Fruit fly (Drosophila melanogaster): ENCODE results near the gene Rpp30.
A peak's percentile ranks its signal among the peaks of the same experiment; 100 is the strongest.

The Rpp30 gene

DNA sequence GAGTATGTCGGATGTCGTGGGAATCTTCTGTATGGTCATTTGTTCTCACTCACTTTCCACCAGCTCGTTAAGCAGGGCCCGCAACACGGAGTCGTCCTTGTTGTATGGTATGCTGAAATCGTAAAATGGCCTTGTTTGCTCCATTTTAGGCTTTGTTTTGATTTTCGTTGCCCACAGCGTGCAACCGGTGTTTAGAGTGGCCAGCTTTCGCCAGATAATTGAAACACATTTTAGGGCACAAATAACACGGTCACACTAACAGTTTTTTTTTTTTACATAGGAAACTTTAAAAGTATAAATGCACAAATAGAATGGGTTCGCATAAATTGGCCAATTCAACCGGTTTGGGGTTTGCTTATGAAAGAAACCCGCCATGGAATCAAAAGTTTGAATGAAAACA is at the start of gene Rpp30:
Gene Rpp30, minus strand, starts transcription at position 200 of the 400 bp plus-strand sequence.
- TF ChIP-seq Sox14 (GFP tag; optimal IDR thresholded peaks at IDR 0.05) (peak; percentile 57), Hr39 (GFP tag; optimal IDR thresholded peaks at IDR 0.05) (no peak), CG7368 (GFP tag; optimal IDR thresholded peaks at IDR 0.05) (no peak), Hr38 (GFP tag; optimal IDR thresholded peaks at IDR 0.05) (no peak), esn (GFP tag; optimal IDR thresholded peaks at IDR 0.05) (peak; percentile 8), salr (GFP tag; optimal IDR thresholded peaks at IDR 0.05) (no peak)

- peak; percentile 91 for TF ChIP-seq vri (GFP tag; optimal IDR thresholded peaks at IDR 0.05)
- TF ChIP-seq CG34406 (GFP tag; optimal IDR thresholded peaks at IDR 0.05), result no peak
- TF ChIP-seq svp (GFP tag), result peak; percentile 92
- no peak for TF ChIP-seq salr (GFP tag; optimal IDR thresholded peaks at IDR 0.05)
- peak; percentile 60 for TF ChIP-seq Sox14 (GFP tag; optimal IDR thresholded peaks at IDR 0.05)
- peak; percentile 80 for TF ChIP-seq Eip93F (GFP tag; optimal IDR thresholded peaks at IDR 0.05)
Observed at dm6 chr2L:300877-301706, 48.9 kb upstream of the Rpp30 start.

DNA sequence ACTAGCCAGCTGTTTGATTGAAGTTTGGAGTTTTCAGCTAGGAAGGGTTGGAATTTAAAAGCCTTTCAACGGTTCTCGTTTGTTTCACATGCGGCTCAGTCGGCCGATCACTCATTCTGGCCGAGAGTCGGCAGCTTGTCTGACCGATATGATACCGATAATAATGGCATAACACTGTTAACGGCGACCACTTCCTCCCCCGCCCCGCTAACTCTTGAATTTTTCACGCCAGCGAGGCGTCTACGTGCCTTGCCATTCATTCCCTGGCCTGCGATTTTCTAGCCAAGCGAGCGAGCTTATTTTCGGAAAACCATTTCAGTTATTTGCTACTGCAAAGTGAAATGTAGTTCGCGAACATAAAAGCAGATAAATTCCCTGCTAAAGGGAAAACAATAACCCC is 47.8 kb upstream of the Rpp30 start:
- peak; percentile 90 for TF ChIP-seq vri (GFP tag; optimal IDR thresholded peaks at IDR 0.05)
- TF ChIP-seq Sox15 (GFP tag; optimal IDR thresholded peaks at IDR 0.05), result no peak

dm6 chr2L:299038-299437 is 46.9 kb upstream of the Rpp30 start:
- TF ChIP-seq svp (GFP tag) (peak; percentile 2), CG1621 (tag; optimal IDR thresholded peaks at IDR 0.05) (no peak), Sox15 (GFP tag; optimal IDR thresholded peaks at IDR 0.05) (no peak)

dm6 chr2L:298285-298644 is 46.1 kb upstream of the Rpp30 start:
- TF ChIP-seq svp (GFP tag), result peak; percentile 85
- TF ChIP-seq fkh (GFP tag; optimal IDR thresholded peaks at IDR 0.05), result peak; percentile 89
- TF ChIP-seq fd59A (GFP tag; optimal IDR thresholded peaks at IDR 0.05), result no peak
- peak; percentile 39 for TF ChIP-seq Eip78C (GFP tag)

dm6 chr2L:297480-298284 is 45.5 kb upstream of the Rpp30 start, which contains the start of gene Pi3K21B:
Gene Pi3K21B (plus strand): TSS chr2L:297880.
- peak; percentile 92 for TF ChIP-seq CG32006 (GFP tag; optimal IDR thresholded peaks at IDR 0.05)
- TF ChIP-seq achi (GFP tag; optimal IDR thresholded peaks at IDR 0.05), result peak; percentile 89
- peak; percentile 79 for TF ChIP-seq CG7368 (GFP tag; optimal IDR thresholded peaks at IDR 0.05)
- TF ChIP-seq CG11902 (GFP tag; optimal IDR thresholded peaks at IDR 0.05), result peak; percentile 87
- peak; percentile 81 for TF ChIP-seq eg (GFP tag; IDR thresholded peaks at IDR 0.05)
- peak; percentile 56 to 87 for TF ChIP-seq salr (GFP tag; optimal IDR thresholded peaks at IDR 0.05)
- TF ChIP-seq CG4318 (GFP tag; optimal IDR thresholded peaks at IDR 0.05), result no peak
- TF ChIP-seq CG6163 (GFP tag; IDR thresholded peaks at IDR 0.05), result peak; percentile 88; the same call in 2 of the 3 replicates
- TF ChIP-seq CG1621 (tag; optimal IDR thresholded peaks at IDR 0.05), result peak; percentile 67
- peak; percentile 61 for TF ChIP-seq CG9139 (GFP tag; optimal IDR thresholded peaks at IDR 0.05)
- peak; percentile 57 for TF ChIP-seq Blimp-1 (GFP tag; optimal IDR thresholded peaks at IDR 0.05)
- peak; percentile 90 for TF ChIP-seq vri (GFP tag; optimal IDR thresholded peaks at IDR 0.05)
- peak; percentile 89 for TF ChIP-seq pdm3 (GFP tag; optimal IDR thresholded peaks at IDR 0.05)
- TF ChIP-seq fd85E (GFP tag; optimal IDR thresholded peaks at IDR 0.05), result peak; percentile 76
- peak; percentile 90 for TF ChIP-seq lz (GFP tag; optimal IDR thresholded peaks at IDR 0.05)
- TF ChIP-seq Smox (GFP tag; optimal IDR thresholded peaks at IDR 0.05), result peak; percentile 84
- peak; percentile 75 for TF ChIP-seq Eip93F (GFP tag; optimal IDR thresholded peaks at IDR 0.05)
- peak; percentile 90 for TF ChIP-seq CG6792 (GFP tag; optimal IDR thresholded peaks at IDR 0.05)
- peak; percentile 86 for TF ChIP-seq topi (GFP tag; optimal IDR thresholded peaks at IDR 0.05)
- TF ChIP-seq CG10669 (GFP tag; optimal IDR thresholded peaks at IDR 0.05), result peak; percentile 80
- peak; percentile 93 for TF ChIP-seq CG3919 (GFP tag; optimal IDR thresholded peaks at IDR 0.05)
- peak; percentile 51 for TF ChIP-seq fkh (GFP tag; optimal IDR thresholded peaks at IDR 0.05)
- TF ChIP-seq CG31627 (GFP tag; optimal IDR thresholded peaks at IDR 0.05), result peak; percentile 93
- peak; percentile 87 for TF ChIP-seq Met (GFP tag; optimal IDR thresholded peaks at IDR 0.05)
- peak; percentile 83 for TF ChIP-seq CG8319 (GFP tag; optimal IDR thresholded peaks at IDR 0.05)
- TF ChIP-seq CG6276 (GFP tag; optimal IDR thresholded peaks at IDR 0.05), result no peak
- TF ChIP-seq CG11762 (GFP tag; optimal IDR thresholded peaks at IDR 0.05; ENCODE audit: insufficient read depth), result peak; percentile 75
- peak; percentile 93 for TF ChIP-seq CG10631 (GFP tag; optimal IDR thresholded peaks at IDR 0.05)
- TF ChIP-seq Hr38 (GFP tag; optimal IDR thresholded peaks at IDR 0.05), result peak; percentile 76
